Fruit fly (Drosophila melanogaster) whole organism, embryonic: ENCODE measurements around the gene CG10298.

Experiments used
- Abd-B ChIP-seq: fragments of 200-800 bp; sonication (Bioruptor generic); optimal IDR thresholded peaks from 2 replicates; lab custom pipeline; 2018; ENCODE audit warnings: missing biosample characterization, mild to moderate bottlenecking, missing genetic modification characterization, moderate library complexity
- Bdp1 ChIP-seq: fragments of 200-800 bp; sonication (Bioruptor generic); optimal IDR thresholded peaks from 3 replicates; lab custom pipeline; 2016; ENCODE audit warnings: missing biosample characterization, missing genetic modification characterization
- CG10209 ChIP-seq: fragments of 200-800 bp; sonication (Bioruptor generic); optimal IDR thresholded peaks from 3 replicates; lab custom pipeline; 2017; ENCODE audit warnings: missing biosample characterization, mild to moderate bottlenecking, missing genetic modification characterization, missing genetic modification reagents
- CG10267 ChIP-seq: fragments of 200-800 bp; sonication (Bioruptor generic); optimal IDR thresholded peaks from 2 replicates; lab custom pipeline; 2018; ENCODE audit warnings: missing biosample characterization, mild to moderate bottlenecking, missing genetic modification characterization, moderate library complexity
- CG10654 ChIP-seq: fragments of 200-800 bp; sonication (Bioruptor generic); optimal IDR thresholded peaks from 2 replicates; lab custom pipeline; 2016; ENCODE audit warnings: missing biosample characterization, missing genetic modification characterization
- CG1233 ChIP-seq: fragments of 200-800 bp; sonication (Bioruptor generic); optimal IDR thresholded peaks from 4 replicates; lab custom pipeline; 2018; ENCODE audit warnings: missing biosample characterization, mild to moderate bottlenecking, missing genetic modification characterization
- CG14441 ChIP-seq: fragments of 200-800 bp; sonication (Bioruptor generic); IDR thresholded peaks from 2 replicates; pipeline ENCODE4 v1.3.6; 2022; ENCODE audit warnings: missing biosample characterization, missing genetic modification characterization
- CG17186 ChIP-seq: fragments of 200-800 bp; sonication (Bioruptor generic); optimal IDR thresholded peaks from 3 replicates; lab custom pipeline; 2017; ENCODE audit warnings: missing biosample characterization, missing genetic modification reagents, missing genetic modification characterization
- CG32767 ChIP-seq: fragments of 200-800 bp; sonication (Bioruptor generic); IDR thresholded peaks from 2 replicates; pipeline ENCODE4 v1.3.6; 2022; ENCODE audit warnings: missing biosample characterization, missing genetic modification characterization
- CG4707 ChIP-seq: fragments of 200-800 bp; sonication (Bioruptor generic); optimal IDR thresholded peaks from 2 replicates; lab custom pipeline; 2018; ENCODE audit warnings: missing biosample characterization, mild to moderate bottlenecking, missing genetic modification characterization, moderate library complexity
- CG6683 ChIP-seq: fragments of 200-800 bp; sonication (Bioruptor generic); optimal IDR thresholded peaks from 2 replicates; lab custom pipeline; 2017; ENCODE audit warnings: missing biosample characterization, mild to moderate bottlenecking, missing genetic modification characterization, missing genetic modification reagents
- CG6765 ChIP-seq: fragments of 200-800 bp; sonication (Bioruptor generic); optimal IDR thresholded peaks from 3 replicates; lab custom pipeline; 2017; ENCODE audit warnings: missing biosample characterization, mild to moderate bottlenecking, missing genetic modification characterization
- CG7556 ChIP-seq: fragments of 200-800 bp; sonication (Bioruptor generic); optimal IDR thresholded peaks from 2 replicates; lab custom pipeline; 2017; ENCODE audit warnings: missing biosample characterization, mild to moderate bottlenecking, missing genetic modification characterization
- CG7928 ChIP-seq: fragments of 200-800 bp; sonication (Bioruptor generic); optimal IDR thresholded peaks from 2 replicates; lab custom pipeline; 2017; ENCODE audit warnings: missing biosample characterization, mild to moderate bottlenecking, missing genetic modification characterization
- CG8924 ChIP-seq: fragments of 200-800 bp; optimal IDR thresholded peaks from 3 replicates; lab custom pipeline; 2019; ENCODE audit warnings: missing biosample characterization, mild to moderate bottlenecking, missing genetic modification characterization, moderate library complexity
- Camta ChIP-seq: fragments of 200-800 bp; sonication (Bioruptor generic); optimal IDR thresholded peaks from 2 replicates; lab custom pipeline; 2016; ENCODE audit warnings: missing biosample characterization, missing genetic modification characterization
- Chrac-16 ChIP-seq: fragments of 200-800 bp; sonication (Bioruptor generic); optimal IDR thresholded peaks from 3 replicates; lab custom pipeline; 2016; ENCODE audit warnings: missing biosample characterization, missing genetic modification characterization
- Dbx ChIP-seq: fragments of 200-800 bp; sonication (Bioruptor generic); IDR thresholded peaks from 3 replicates; pipeline ENCODE4 v1.3.6; 2022; ENCODE audit warnings: missing biosample characterization, missing genetic modification characterization
- Dfd ChIP-seq, 2 experiments: fragments of >200 bp; optimal IDR thresholded peaks; 2 replicates each; lab custom pipeline; 2017; ENCODE audit warnings: missing biosample characterization in 2 of 2, missing genetic modification characterization in 2 of 2
- Dll ChIP-seq: fragments of 200-800 bp; sonication (Bioruptor generic); IDR thresholded peaks from 4 replicates; pipeline ENCODE4 v1.3.6; 2022; ENCODE audit warnings: missing biosample characterization, missing genetic modification characterization; ENCODE audit not compliant: partially characterized antibody
- Fer1 ChIP-seq: fragments of 200-800 bp; sonication (Bioruptor generic); optimal IDR thresholded peaks from 2 replicates; lab custom pipeline; 2017; ENCODE audit warnings: missing biosample characterization, mild to moderate bottlenecking, missing genetic modification characterization
- HHEX ChIP-seq: fragments of 200-800 bp; sonication (Bioruptor generic); optimal IDR thresholded peaks from 3 replicates; lab custom pipeline; 2017; ENCODE audit warnings: missing biosample characterization, mild to moderate bottlenecking, missing genetic modification characterization, missing genetic modification reagents
- HLHmδ ChIP-seq: fragments of 200-800 bp; sonication (Bioruptor generic); optimal IDR thresholded peaks from 2 replicates; lab custom pipeline; 2018; ENCODE audit warnings: missing biosample characterization, mild to moderate bottlenecking, missing genetic modification characterization, moderate library complexity
- Hr51 ChIP-seq, 2 experiments: fragments of 200-800 bp; sonication (Bioruptor generic); optimal IDR thresholded peaks; 2 replicates in 1 of 2; 3 replicates in 1 of 2; lab custom pipeline; 2016 to 2018; ENCODE audit warnings: missing biosample characterization in 2 of 2, missing genetic modification characterization in 2 of 2, mild to moderate bottlenecking in 1 of 2, moderate library complexity in 1 of 2
- Hr78 ChIP-seq, 2 experiments: fragments of 200-800 bp in 1 of 2; fragments of >200 bp in 1 of 2; sonication (Bioruptor generic) in 1 of 2; optimal IDR thresholded peaks; 2 replicates each; lab custom pipeline; 2017 to 2019; ENCODE audit warnings: missing biosample characterization in 2 of 2, missing genetic modification characterization in 2 of 2, mild to moderate bottlenecking in 1 of 2, moderate library complexity in 1 of 2
- MBD-R2 ChIP-seq: fragments of 200-800 bp; sonication (Bioruptor generic); IDR thresholded peaks from 2 replicates; pipeline ENCODE4 v1.3.6; 2022; ENCODE audit warnings: missing biosample characterization, missing genetic modification characterization
- Max ChIP-seq: fragments of 200-800 bp; sonication (Bioruptor generic); optimal IDR thresholded peaks from 2 replicates; lab custom pipeline; 2016; ENCODE audit warnings: missing biosample characterization, mild to moderate bottlenecking, missing genetic modification characterization
- Nf-YB ChIP-seq: fragments of 200-800 bp; sonication (Bioruptor generic); optimal IDR thresholded peaks from 3 replicates; lab custom pipeline; 2019; ENCODE audit warnings: missing biosample characterization, mild to moderate bottlenecking, missing genetic modification characterization, moderate library complexity
- Sox100B ChIP-seq: fragments of 200-800 bp; sonication (Bioruptor generic); optimal IDR thresholded peaks from 3 replicates; lab custom pipeline; 2018; ENCODE audit warnings: missing biosample characterization, mild to moderate bottlenecking, missing genetic modification characterization
- YL-1 ChIP-seq: fragments of 200-800 bp; sonication (Bioruptor generic); optimal IDR thresholded peaks from 3 replicates; lab custom pipeline; 2017; ENCODE audit warnings: missing biosample characterization, mild to moderate bottlenecking, missing genetic modification characterization
- ac ChIP-seq: fragments of 200-800 bp; sonication (Bioruptor generic); optimal IDR thresholded peaks from 3 replicates; lab custom pipeline; 2017; ENCODE audit warnings: missing biosample characterization, mild to moderate bottlenecking, missing genetic modification characterization
- bigmax ChIP-seq: fragments of 200-800 bp; sonication (Bioruptor generic); optimal IDR thresholded peaks from 2 replicates; lab custom pipeline; 2018; ENCODE audit warnings: missing biosample characterization, mild to moderate bottlenecking, missing genetic modification characterization
- bowl ChIP-seq: fragments of 200-800 bp; sonication (Bioruptor generic); IDR thresholded peaks from 2 replicates; pipeline ENCODE4 v1.3.6; 2022; ENCODE audit warnings: missing biosample characterization, missing genetic modification characterization
- da ChIP-seq: fragments of 200-800 bp; sonication (Bioruptor generic); optimal IDR thresholded peaks from 2 replicates; lab custom pipeline; 2016; ENCODE audit warnings: missing biosample characterization, missing genetic modification characterization
- emc ChIP-seq: fragments of 200-800 bp; sonication (Bioruptor generic); optimal IDR thresholded peaks from 2 replicates; lab custom pipeline; 2016; ENCODE audit warnings: missing biosample characterization, missing genetic modification characterization
- ewg ChIP-seq: fragments of 200-800 bp; sonication (Bioruptor generic); optimal IDR thresholded peaks from 3 replicates; lab custom pipeline; 2017; ENCODE audit warnings: mild to moderate bottlenecking, missing biosample characterization, missing genetic modification reagents, missing genetic modification characterization
- fd96Cb ChIP-seq: fragments of 200-800 bp; sonication (Bioruptor generic); optimal IDR thresholded peaks from 2 replicates; lab custom pipeline; 2018; ENCODE audit warnings: missing biosample characterization, mild to moderate bottlenecking, missing genetic modification characterization, moderate library complexity
- ftz-f1 ChIP-seq: fragments of 200-800 bp; sonication (Bioruptor generic); optimal IDR thresholded peaks from 2 replicates; lab custom pipeline; 2016; ENCODE audit warnings: missing biosample characterization, missing genetic modification characterization
- gt ChIP-seq: fragments of 200-800 bp; sonication (Bioruptor generic); IDR thresholded peaks from 2 replicates; pipeline ENCODE4 v1.3.6; 2022; ENCODE audit warnings: missing biosample characterization, missing genetic modification characterization
- hbn ChIP-seq: fragments of 200-800 bp; sonication (Bioruptor generic); IDR thresholded peaks from 2 replicates; pipeline ENCODE4 v1.3.6; 2022; ENCODE audit warnings: missing biosample characterization, missing genetic modification characterization; ENCODE audit not compliant: partially characterized antibody
- insv ChIP-seq, 2 experiments: fragments of 200-800 bp; sonication (Bioruptor generic); optimal IDR thresholded peaks; 3 replicates each; lab custom pipeline; 2016 to 2018; ENCODE audit warnings: missing biosample characterization in 2 of 2, missing genetic modification characterization in 2 of 2
- prd ChIP-seq, 3 experiments: fragments of >200 bp in 2 of 3; fragments of 200-800 bp in 1 of 3; sonication (Bioruptor generic) in 1 of 3; optimal IDR thresholded peaks in 2 of 3; IDR thresholded peaks in 1 of 3; 2 replicates in 2 of 3; 3 replicates in 1 of 3; pipeline versions ENCODE4 v1.3.6 to Lab custom; 2017 to 2022; ENCODE audit warnings: missing biosample characterization in 1 of 3, missing genetic modification characterization in 1 of 3
- pzg ChIP-seq: fragments of 200-800 bp; sonication (Bioruptor generic); optimal IDR thresholded peaks from 3 replicates; lab custom pipeline; 2018; ENCODE audit warnings: missing biosample characterization, mild to moderate bottlenecking, missing genetic modification characterization, moderate library complexity
- ro ChIP-seq: fragments of 200-800 bp; sonication (Bioruptor generic); IDR thresholded peaks from 2 replicates; pipeline ENCODE4 v1.3.6; 2022; ENCODE audit warnings: missing biosample characterization, missing genetic modification characterization
- sim ChIP-seq: fragments of 200-800 bp; sonication (Bioruptor generic); IDR thresholded peaks from 2 replicates; pipeline ENCODE4 v1.3.6; 2022; ENCODE audit warnings: missing biosample characterization, missing genetic modification characterization
- sima ChIP-seq: fragments of 200-800 bp; sonication (Bioruptor generic); optimal IDR thresholded peaks from 2 replicates; lab custom pipeline; 2016; ENCODE audit warnings: missing biosample characterization, missing genetic modification characterization
- sna ChIP-seq: fragments of 200-800 bp; sonication (Bioruptor generic); IDR thresholded peaks from 2 replicates; pipeline ENCODE4 v1.3.6; 2022; ENCODE audit warnings: missing biosample characterization, missing genetic modification characterization; ENCODE audit not compliant: partially characterized antibody
- sug ChIP-seq: fragments of 200-800 bp; optimal IDR thresholded peaks from 2 replicates; lab custom pipeline; 2019; ENCODE audit warnings: missing biosample characterization, mild to moderate bottlenecking, missing genetic modification characterization, moderate library complexity
- tio ChIP-seq: fragments of 200-800 bp; sonication (Bioruptor generic); optimal IDR thresholded peaks from 2 replicates; lab custom pipeline; 2017; ENCODE audit warnings: missing biosample characterization, missing genetic modification characterization, inconsistent platforms
- trh ChIP-seq: fragments of 200-800 bp; sonication (Bioruptor generic); optimal IDR thresholded peaks from 2 replicates; lab custom pipeline; 2016; ENCODE audit warnings: missing biosample characterization, missing genetic modification characterization

The CG10298 gene

DNA sequence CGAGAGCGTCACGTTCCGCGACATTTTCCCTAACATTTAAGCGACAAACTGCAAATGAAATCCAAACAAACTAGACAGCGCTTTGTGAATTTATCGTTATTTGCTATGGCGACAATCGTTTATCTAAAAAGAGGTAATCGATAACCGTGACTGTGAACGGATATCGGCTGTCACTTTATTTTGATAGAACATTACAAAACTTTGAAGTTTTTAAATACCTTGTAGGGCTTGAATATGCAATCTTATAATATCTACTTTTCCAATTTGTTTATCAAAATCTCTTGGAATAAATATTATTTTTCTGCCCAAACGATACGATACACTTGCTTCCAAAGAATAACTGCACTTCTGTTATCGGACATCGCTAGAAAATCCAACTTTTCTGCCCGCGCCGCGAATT lies 37.3 kb downstream of the CG10298 start, which contains the start of the genes CG1024 and TfIIFalpha (continued):
- no peak for TF ChIP-seq bowl (GFP tag; lab: Robert Waterston, UW)
- peak; percentile 95 for TF ChIP-seq Dll (GFP tag; lab: Robert Waterston, UW)
- TF ChIP-seq prd (optimal IDR thresholded peaks at IDR 0.05; lab: Kevin White, UChicago) = no peak
- no peak for TF ChIP-seq prd (GFP tag; IDR thresholded peaks at IDR 0.05; lab: Robert Waterston, UW)
- TF ChIP-seq insv (GFP tag; optimal IDR thresholded peaks at IDR 0.05; lab: Kevin White, UChicago) = no peak
- TF ChIP-seq pzg (GFP tag; lab: Kevin White, UChicago) = peak; percentile 52
- no peak for TF ChIP-seq ac (GFP tag; lab: Kevin White, UChicago)
- TF ChIP-seq MBD-R2 (GFP tag; lab: Robert Waterston, UW) = peak; percentile 73
- TF ChIP-seq Sox100B (GFP tag; lab: Kevin White, UChicago) = no peak
- TF ChIP-seq CG7928 = no peak
- no peak for TF ChIP-seq emc (GFP tag; lab: Kevin White, UChicago)
- no peak for TF ChIP-seq trh (GFP tag; lab: Kevin White, UChicago)
- TF ChIP-seq CG1233 (GFP tag; lab: Kevin White, UChicago) = no peak
- no peak for TF ChIP-seq tio (GFP tag; lab: Kevin White, UChicago)
- peak; percentile 20 for TF ChIP-seq Fer1 (GFP tag; lab: Kevin White, UChicago)
- TF ChIP-seq ro = no peak
- TF ChIP-seq Dfd (GFP tag; optimal IDR thresholded peaks at IDR 0.05; lab: Kevin White, UChicago) = no peak
- TF ChIP-seq Max = peak; percentile 7
- no peak for TF ChIP-seq CG8924 (tag; lab: Kevin White, UChicago)
- TF ChIP-seq Chrac-16 (GFP tag; lab: Kevin White, UChicago) = no peak
- no peak for TF ChIP-seq CG6765 (GFP tag; lab: Kevin White, UChicago)
- TF ChIP-seq sna (GFP tag; lab: Robert Waterston, UW) = peak; percentile 90
- TF ChIP-seq bigmax (GFP tag; lab: Kevin White, UChicago) = no peak
- no peak for TF ChIP-seq ewg (GFP tag; lab: Kevin White, UChicago)
- no peak for TF ChIP-seq CG10654 (GFP tag; lab: Kevin White, UChicago)
- TF ChIP-seq CG7556 (GFP tag; lab: Kevin White, UChicago) = no peak
- TF ChIP-seq CG32767 (GFP tag; lab: Robert Waterston, UW) = no peak
- no peak for TF ChIP-seq Camta (GFP tag; lab: Kevin White, UChicago)
- TF ChIP-seq YL-1 (GFP tag; lab: Kevin White, UChicago) = peak; percentile 44
- TF ChIP-seq CG14441 (GFP tag; lab: Robert Waterston, UW) = no peak
- TF ChIP-seq sima = no peak
- TF ChIP-seq sug (tag; lab: Kevin White, UChicago) = peak; percentile 35
- no peak for TF ChIP-seq Abd-B (GFP tag; lab: Kevin White, UChicago)
- no peak for TF ChIP-seq HHEX
- no peak for TF ChIP-seq CG4707 (GFP tag; lab: Kevin White, UChicago)
- peak; percentile 29 for TF ChIP-seq CG10267 (tag; lab: Kevin White, UChicago)
- TF ChIP-seq Bdp1 = no peak
- no peak for TF ChIP-seq Hr78 (GFP tag; optimal IDR thresholded peaks at IDR 0.05; lab: Kevin White, UChicago)
- no peak for TF ChIP-seq ftz-f1
- peak; percentile 91 for TF ChIP-seq hbn (GFP tag; lab: Robert Waterston, UW)
- TF ChIP-seq HLHmδ (GFP tag; lab: Kevin White, UChicago) = no peak
- TF ChIP-seq da (GFP tag; lab: Kevin White, UChicago) = no peak
- TF ChIP-seq CG10209 (GFP tag; lab: Kevin White, UChicago) = no peak
- no peak for TF ChIP-seq Nf-YB (GFP tag; lab: Kevin White, UChicago)
- no peak for TF ChIP-seq sim (GFP tag; lab: Robert Waterston, UW)
- TF ChIP-seq Dbx (GFP tag; lab: Robert Waterston, UW) = no peak
- TF ChIP-seq CG6683 (GFP tag; lab: Kevin White, UChicago) = no peak
- no peak for TF ChIP-seq gt (GFP tag; lab: Robert Waterston, UW)
- TF ChIP-seq Hr51 (GFP tag; optimal IDR thresholded peaks at IDR 0.05; lab: Kevin White, UChicago) = no peak
- no peak for TF ChIP-seq fd96Cb (tag; lab: Kevin White, UChicago)
- TF ChIP-seq CG17186 = peak; percentile 25
